Fruit fly (Drosophila melanogaster) whole organism, prepupa: ENCODE data around the gene e.

Experiments used
- CG10631 ChIP-seq: fragments of 200-800 bp; sonication (Bioruptor generic); optimal IDR thresholded peaks from 2 replicates; lab custom pipeline; 2016; ENCODE audit warnings: missing biosample characterization, missing genetic modification characterization
- CG10669 ChIP-seq: fragments of 200-800 bp; sonication (Bioruptor generic); optimal IDR thresholded peaks from 3 replicates; lab custom pipeline; 2018; ENCODE audit warnings: missing biosample characterization, mild to moderate bottlenecking, missing genetic modification characterization, moderate library complexity
- CG11762 ChIP-seq: fragments of 200-800 bp; sonication (Bioruptor generic); optimal IDR thresholded peaks from 3 replicates; lab custom pipeline; 2016; ENCODE audit warnings: missing biosample characterization, missing genetic modification characterization; ENCODE audit not compliant: insufficient read depth
- CG15336 ChIP-seq: fragments of 200-800 bp; sonication (Bioruptor generic); IDR thresholded peaks from 2 replicates; pipeline ENCODE4 v1.3.6; 2022; ENCODE audit warnings: missing biosample characterization, missing genetic modification characterization
- CG1621 ChIP-seq: fragments of 200-800 bp; sonication (Bioruptor generic); optimal IDR thresholded peaks from 3 replicates; lab custom pipeline; 2018; ENCODE audit warnings: missing biosample characterization, mild to moderate bottlenecking, missing genetic modification characterization
- CG16779 ChIP-seq: fragments of 200-800 bp; sonication (Bioruptor generic); optimal IDR thresholded peaks from 3 replicates; lab custom pipeline; 2017; ENCODE audit warnings: missing biosample characterization, mild to moderate bottlenecking, missing genetic modification characterization
- CG3032 ChIP-seq: fragments of 200-800 bp; optimal IDR thresholded peaks from 2 replicates; lab custom pipeline; 2019; ENCODE audit warnings: missing biosample characterization, mild to moderate bottlenecking, missing genetic modification characterization, moderate library complexity
- CG31627 ChIP-seq: fragments of 200-800 bp; sonication (Bioruptor generic); optimal IDR thresholded peaks from 3 replicates; lab custom pipeline; 2016; ENCODE audit warnings: missing biosample characterization, missing genetic modification characterization
- CG32006 ChIP-seq: fragments of 200-800 bp; sonication (Bioruptor generic); optimal IDR thresholded peaks from 3 replicates; lab custom pipeline; 2017; ENCODE audit warnings: missing biosample characterization, mild to moderate bottlenecking, missing genetic modification characterization
- CG34406 ChIP-seq: fragments of 200-800 bp; sonication (Bioruptor generic); optimal IDR thresholded peaks from 3 replicates; lab custom pipeline; 2016; ENCODE audit warnings: missing biosample characterization, missing genetic modification characterization
- CG3919 ChIP-seq: fragments of 200-800 bp; sonication (Bioruptor generic); optimal IDR thresholded peaks from 3 replicates; lab custom pipeline; 2016; ENCODE audit warnings: missing biosample characterization, missing genetic modification characterization
- CG6163 ChIP-seq: fragments of 200-800 bp; sonication (Bioruptor generic); IDR thresholded peaks from 3 replicates; pipeline ENCODE4 v1.3.6; 2022; ENCODE audit warnings: missing biosample characterization, missing genetic modification characterization
- CG6808 ChIP-seq: fragments of 200-800 bp; sonication (Bioruptor generic); optimal IDR thresholded peaks from 3 replicates; lab custom pipeline; 2017; ENCODE audit warnings: missing biosample characterization, missing genetic modification characterization, mild to moderate bottlenecking, moderate library complexity, missing genetic modification reagents
- CG6854 ChIP-seq: fragments of 200-800 bp; sonication (Bioruptor generic); optimal IDR thresholded peaks from 2 replicates; lab custom pipeline; 2017; ENCODE audit warnings: missing biosample characterization, mild to moderate bottlenecking, missing genetic modification characterization
- CG7368 ChIP-seq: fragments of 200-800 bp; sonication (Bioruptor generic); optimal IDR thresholded peaks from 3 replicates; lab custom pipeline; 2016; ENCODE audit warnings: missing biosample characterization, missing genetic modification characterization
- CG8319 ChIP-seq: fragments of 200-800 bp; sonication (Bioruptor generic); optimal IDR thresholded peaks from 3 replicates; lab custom pipeline; 2016; ENCODE audit warnings: missing biosample characterization, missing genetic modification characterization
- Eip75B ChIP-seq: fragments of 200-800 bp; sonication (Bioruptor generic); optimal IDR thresholded peaks from 3 replicates; lab custom pipeline; 2016; ENCODE audit warnings: missing biosample characterization, missing genetic modification characterization
- Eip78C ChIP-seq: fragments of 200-800 bp; sonication (Bioruptor generic); peaks from one replicate; lab custom pipeline; 2016; ENCODE audit warnings: missing biosample characterization, missing genetic modification characterization
- Ets21C ChIP-seq: fragments of 200-800 bp; sonication (Bioruptor generic); optimal IDR thresholded peaks from 3 replicates; lab custom pipeline; 2016; ENCODE audit warnings: missing biosample characterization, missing genetic modification characterization
- Ets96B ChIP-seq: fragments of 200-800 bp; optimal IDR thresholded peaks from 2 replicates; lab custom pipeline; 2019; ENCODE audit warnings: missing biosample characterization, mild to moderate bottlenecking, missing genetic modification characterization, moderate library complexity
- Hr38 ChIP-seq: sonication (Bioruptor generic); optimal IDR thresholded peaks from 2 replicates; lab custom pipeline; 2016; ENCODE audit warnings: missing biosample characterization, missing genetic modification characterization
- Hr4 ChIP-seq: fragments of 200-800 bp; sonication (Bioruptor generic); optimal IDR thresholded peaks from 3 replicates; lab custom pipeline; 2016; ENCODE audit warnings: missing biosample characterization, missing genetic modification characterization
- Lpt ChIP-seq: fragments of 200-800 bp; sonication (Bioruptor generic); optimal IDR thresholded peaks from 3 replicates; lab custom pipeline; 2016; ENCODE audit warnings: missing biosample characterization, missing genetic modification characterization
- Met ChIP-seq: fragments of 200-800 bp; sonication (Bioruptor generic); optimal IDR thresholded peaks from 3 replicates; lab custom pipeline; 2016; ENCODE audit warnings: missing biosample characterization, missing genetic modification characterization
- OdsH ChIP-seq: fragments of 200-800 bp; sonication (Bioruptor generic); optimal IDR thresholded peaks from 3 replicates; lab custom pipeline; 2016; ENCODE audit warnings: missing biosample characterization, missing genetic modification characterization
- Smox ChIP-seq: fragments of 200-800 bp; sonication (Bioruptor generic); optimal IDR thresholded peaks from 3 replicates; lab custom pipeline; 2016; ENCODE audit warnings: missing biosample characterization, missing genetic modification characterization
- Sox102F ChIP-seq: fragments of 200-800 bp; sonication (Bioruptor generic); optimal IDR thresholded peaks from 2 replicates; lab custom pipeline; 2016; ENCODE audit warnings: missing biosample characterization, mild to moderate bottlenecking, missing genetic modification characterization
- Sox14 ChIP-seq: fragments of 200-800 bp; sonication (Bioruptor generic); optimal IDR thresholded peaks from 3 replicates; lab custom pipeline; 2016; ENCODE audit warnings: missing biosample characterization, missing genetic modification characterization
- achi ChIP-seq: fragments of 200-800 bp; sonication (Bioruptor generic); optimal IDR thresholded peaks from 3 replicates; lab custom pipeline; 2016; ENCODE audit warnings: missing biosample characterization, missing genetic modification characterization
- eg ChIP-seq: fragments of 200-800 bp; sonication (Bioruptor generic); IDR thresholded peaks from 3 replicates; pipeline ENCODE4 v1.3.6; 2022; ENCODE audit warnings: missing biosample characterization, missing genetic modification characterization
- esn ChIP-seq: fragments of 200-800 bp; sonication (Bioruptor generic); optimal IDR thresholded peaks from 2 replicates; lab custom pipeline; 2016; ENCODE audit warnings: missing biosample characterization, mild to moderate bottlenecking, missing genetic modification characterization, moderate library complexity
- fd85E ChIP-seq: fragments of 200-800 bp; sonication (Bioruptor generic); optimal IDR thresholded peaks from 3 replicates; lab custom pipeline; 2016; ENCODE audit warnings: missing biosample characterization, missing genetic modification characterization
- fkh ChIP-seq: fragments of 200-800 bp; sonication (Bioruptor generic); optimal IDR thresholded peaks from 3 replicates; lab custom pipeline; 2017; ENCODE audit warnings: missing biosample characterization, mild to moderate bottlenecking, missing genetic modification characterization, moderate library complexity
- lz ChIP-seq: fragments of 200-800 bp; sonication (Bioruptor generic); optimal IDR thresholded peaks from 3 replicates; lab custom pipeline; 2016; ENCODE audit warnings: missing biosample characterization, missing genetic modification characterization
- pdm3 ChIP-seq: fragments of 200-800 bp; sonication (Bioruptor generic); optimal IDR thresholded peaks from 3 replicates; lab custom pipeline; 2016; ENCODE audit warnings: missing biosample characterization, missing genetic modification characterization
- salr ChIP-seq, 2 experiments: fragments of 200-800 bp; sonication (Bioruptor generic); optimal IDR thresholded peaks; 3 replicates each; lab custom pipeline; 2016 to 2018; ENCODE audit warnings: missing biosample characterization in 2 of 2, missing genetic modification characterization in 2 of 2, mild to moderate bottlenecking in 1 of 2
- spab ChIP-seq: fragments of 200-800 bp; sonication (Bioruptor generic); optimal IDR thresholded peaks from 2 replicates; lab custom pipeline; 2017; ENCODE audit warnings: missing biosample characterization, mild to moderate bottlenecking, missing genetic modification characterization, missing genetic modification reagents
- ss ChIP-seq, 2 experiments: fragments of 200-800 bp; sonication (Bioruptor generic); optimal IDR thresholded peaks; 2 replicates in 1 of 2; 3 replicates in 1 of 2; lab custom pipeline; 2017 to 2018; ENCODE audit warnings: mild to moderate bottlenecking in 2 of 2, missing biosample characterization in 2 of 2, missing genetic modification characterization in 2 of 2, moderate library complexity in 1 of 2
- topi ChIP-seq: fragments of 200-800 bp; sonication (Bioruptor generic); optimal IDR thresholded peaks from 3 replicates; lab custom pipeline; 2016; ENCODE audit warnings: missing biosample characterization, missing genetic modification characterization
- vri ChIP-seq: fragments of 200-800 bp; sonication (Bioruptor generic); optimal IDR thresholded peaks from 3 replicates; lab custom pipeline; 2016; ENCODE audit warnings: missing biosample characterization, mild to moderate bottlenecking, missing genetic modification characterization

The e gene

DNA sequence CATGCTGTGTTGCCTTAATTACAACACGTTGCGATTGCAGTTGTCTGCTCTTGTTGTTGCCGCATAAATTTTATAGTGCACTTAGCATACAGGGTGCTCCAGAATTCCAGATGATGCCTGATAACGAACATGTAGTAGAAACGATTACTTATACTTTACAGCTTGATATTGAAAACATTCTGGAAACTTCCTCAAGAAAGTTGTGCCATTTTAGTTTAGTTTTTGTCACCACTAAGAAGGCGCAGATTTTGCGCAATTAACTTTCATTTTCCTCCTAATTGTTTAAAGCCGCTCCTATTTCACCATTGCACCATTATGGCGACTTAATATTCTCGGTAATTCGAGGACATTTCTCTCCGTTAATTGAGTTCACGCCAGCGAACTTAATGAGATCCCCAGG is 44.7 kb downstream of the e start:
- TF ChIP-seq CG31627 (GFP tag; lab: Kevin White, UChicago) (no peak), CG11762 (no peak), Hr38 (GFP tag; lab: Kevin White, UChicago) (no peak), ss (GFP tag; optimal IDR thresholded peaks at IDR 0.05; lab: Kevin White, UChicago) (peak in 1 of 2 experiments; percentile 61), Met (no peak), eg (GFP tag; lab: Robert Waterston, UW) (0 out of 3 replicates have a peak, but pooled peaks have one; percentile 10), CG1621 (no peak), lz (no peak), spab (GFP tag; lab: Kevin White, UChicago) (peak; percentile 2), CG3919 (GFP tag; lab: Kevin White, UChicago) (peak; percentile 18), achi (peak; percentile 5), CG32006 (GFP tag; lab: Kevin White, UChicago) (peak; percentile 3), salr (GFP tag; optimal IDR thresholded peaks at IDR 0.05; lab: Kevin White, UChicago) (peak in 1 of 2 experiments; percentile 3), Lpt (GFP tag; lab: Kevin White, UChicago) (no peak), CG6854 (GFP tag; lab: Kevin White, UChicago) (no peak), fd85E (GFP tag; lab: Kevin White, UChicago) (no peak), pdm3 (peak; percentile 15), CG3032 (tag; lab: Kevin White, UChicago) (peak; percentile 44), CG6163 (GFP tag; lab: Robert Waterston, UW) (no peak), fkh (GFP tag; lab: Kevin White, UChicago) (no peak), Sox14 (GFP tag; lab: Kevin White, UChicago) (no peak), Eip78C (GFP tag; lab: Kevin White, UChicago) (peak; percentile 81), Hr4 (GFP tag; lab: Kevin White, UChicago) (no peak), CG10631 (peak; percentile 11), OdsH (GFP tag; lab: Kevin White, UChicago) (peak; percentile 6), CG6808 (GFP tag; lab: Kevin White, UChicago) (peak; percentile 44), CG10669 (GFP tag; lab: Kevin White, UChicago) (peak; percentile 45), Ets21C (no peak), Ets96B (tag; lab: Kevin White, UChicago) (peak; percentile 31), Eip75B (GFP tag; lab: Kevin White, UChicago) (peak; percentile 17), Smox (GFP tag; lab: Kevin White, UChicago) (no peak)

DNA sequence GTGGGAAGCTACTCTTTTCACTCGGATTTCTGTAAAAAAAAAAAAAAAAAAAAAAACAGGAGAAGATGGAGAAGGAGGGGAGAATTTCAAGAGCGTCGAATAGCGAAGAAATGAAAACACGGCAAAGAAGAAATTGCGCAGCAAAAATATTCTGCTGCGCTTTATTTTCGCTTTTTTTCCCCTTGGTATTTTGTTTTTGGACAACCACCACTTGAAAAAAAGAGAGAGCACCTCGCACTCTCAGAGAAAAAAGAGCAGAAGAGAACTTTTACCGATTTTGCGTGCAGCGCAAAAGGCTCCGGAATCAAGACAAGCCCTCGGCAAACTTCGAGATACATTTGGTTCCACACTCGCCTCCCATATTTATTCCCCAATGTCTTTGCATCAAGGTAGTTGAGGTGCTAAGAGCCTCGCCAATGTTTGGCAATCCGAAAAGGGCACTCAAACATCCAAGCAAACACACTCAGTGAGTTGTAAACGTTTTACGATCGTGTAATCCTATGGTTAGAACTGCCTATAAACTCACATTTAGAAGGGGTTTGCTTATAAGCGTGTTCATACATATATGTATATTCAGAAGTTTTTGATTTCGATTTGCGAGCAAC is 46.1 kb downstream of the e start:
- no peak for TF ChIP-seq lz
- no peak for TF ChIP-seq Eip75B (GFP tag; lab: Kevin White, UChicago)
- TF ChIP-seq CG6854 (GFP tag; lab: Kevin White, UChicago): peak; percentile 70
- no peak; the same call in 2 of the 3 replicates for TF ChIP-seq eg (GFP tag; lab: Robert Waterston, UW)
- TF ChIP-seq Sox102F (GFP tag; lab: Kevin White, UChicago): peak; percentile 59
- TF ChIP-seq vri (GFP tag; lab: Kevin White, UChicago): peak; percentile 58
- peak; percentile 1 to 26 for TF ChIP-seq ss (GFP tag; optimal IDR thresholded peaks at IDR 0.05; lab: Kevin White, UChicago)
- 0 out of 2 replicates have a peak, but pooled peaks have one; percentile 22 for TF ChIP-seq CG15336 (GFP tag; lab: Robert Waterston, UW)
- no peak for TF ChIP-seq topi (GFP tag; lab: Kevin White, UChicago)
- TF ChIP-seq CG16779 (tag; lab: Kevin White, UChicago): no peak
- TF ChIP-seq salr (GFP tag; optimal IDR thresholded peaks at IDR 0.05; lab: Kevin White, UChicago): no peak
- TF ChIP-seq CG8319 (GFP tag; lab: Kevin White, UChicago): no peak
- TF ChIP-seq Hr4 (GFP tag; lab: Kevin White, UChicago): no peak
- TF ChIP-seq CG34406 (GFP tag; lab: Kevin White, UChicago): peak; percentile 21
- TF ChIP-seq CG10669 (GFP tag; lab: Kevin White, UChicago): no peak
- TF ChIP-seq CG6163 (GFP tag; lab: Robert Waterston, UW): peak; percentile 46; the same call in 2 of the 3 replicates
- no peak for TF ChIP-seq pdm3
- TF ChIP-seq CG7368 (GFP tag; lab: Kevin White, UChicago): no peak
- TF ChIP-seq CG3032 (tag; lab: Kevin White, UChicago): no peak
- peak; percentile 9 for TF ChIP-seq esn (GFP tag; lab: Kevin White, UChicago)
